Worm (Caenorhabditis elegans): ENCODE results near the gene lido-10.

Gene lido-10

ce11 chrII:2990089-2990488 lies 12.2 kb upstream of the lido-10 start:
- TF ChIP-seq unc-120 (tag; optimal IDR thresholded peaks at IDR 0.05; ENCODE audit: poor library complexity, severe bottlenecking): no peak
- peak; percentile 52 for TF ChIP-seq ham-2 (GFP tag; optimal IDR thresholded peaks at IDR 0.05)

ce11 chrII:2991555-2992083 lies 10.7 kb upstream of the lido-10 start, which contains the start of gene K08A2.2:
Gene K08A2.2 (plus strand): TSS chrII:2991605.
- TF ChIP-seq ham-2 (GFP tag; optimal IDR thresholded peaks at IDR 0.05) (no peak), tbx-8 (GFP tag; optimal IDR thresholded peaks at IDR 0.05) (no peak), ceh-43 (GFP tag; optimal IDR thresholded peaks at IDR 0.05) (no peak), sptf-1 (tag; optimal IDR thresholded peaks at IDR 0.05) (no peak), nhr-76 (tag; optimal IDR thresholded peaks at IDR 0.05) (no peak), mab-5 (tag; optimal IDR thresholded peaks at IDR 0.05) (no peak), sem-2 (GFP tag; optimal IDR thresholded peaks at IDR 0.05) (no peak), mep-1 (tag; optimal IDR thresholded peaks at IDR 0.05) (no peak), unc-62 (GFP tag; optimal IDR thresholded peaks at IDR 0.05) (no peak), lsy-2 (tag; optimal IDR thresholded peaks at IDR 0.05) (no peak), zip-8 (tag; optimal IDR thresholded peaks at IDR 0.05) (no peak), elt-1 (tag; optimal IDR thresholded peaks at IDR 0.05; ENCODE audit: borderline replicate concordance, insufficient read depth) (no peak), nhr-28 (tag; optimal IDR thresholded peaks at IDR 0.05) (no peak), blmp-1 (tag; optimal IDR thresholded peaks at IDR 0.05) (no peak), ces-1 (GFP tag; optimal IDR thresholded peaks at IDR 0.05) (no peak), lin-13 (tag; optimal IDR thresholded peaks at IDR 0.05) (no peak), drap-1 (GFP tag; optimal IDR thresholded peaks at IDR 0.05) (no peak), ztf-11 (tag; optimal IDR thresholded peaks at IDR 0.05) (no peak)

- TF ChIP-seq unc-39 (tag; optimal IDR thresholded peaks at IDR 0.05): no peak
- TF ChIP-seq flh-1 (GFP tag; optimal IDR thresholded peaks at IDR 0.05): no peak
- no peak for TF ChIP-seq mls-2 (tag; optimal IDR thresholded peaks at IDR 0.05)
- TF ChIP-seq ces-1 (GFP tag; optimal IDR thresholded peaks at IDR 0.05): no peak
- TF ChIP-seq ztf-11 (tag; optimal IDR thresholded peaks at IDR 0.05): no peak
- TF ChIP-seq elt-3 (tag; optimal IDR thresholded peaks at IDR 0.05): no peak
- no peak for TF ChIP-seq lsy-2 (tag; optimal IDR thresholded peaks at IDR 0.05)
- TF ChIP-seq snpc-4 (tag; optimal IDR thresholded peaks at IDR 0.05): no peak
- TF ChIP-seq mab-5 (tag; optimal IDR thresholded peaks at IDR 0.05): no peak
- TF ChIP-seq elt-1 (tag; optimal IDR thresholded peaks at IDR 0.05; ENCODE audit: borderline replicate concordance, insufficient read depth): no peak
- no peak for TF ChIP-seq hlh-1 (tag; optimal IDR thresholded peaks at IDR 0.05)
- TF ChIP-seq ceh-43 (GFP tag; optimal IDR thresholded peaks at IDR 0.05): no peak
- no peak for TF ChIP-seq ceh-39 (tag; optimal IDR thresholded peaks at IDR 0.05)
These were observed 10.0 kb upstream of the lido-10 start for ce11 chrII:2992300-2992699.

ce11 chrII:2994590-2995392 lies 7.5 kb upstream of the lido-10 start:
- no peak for TF ChIP-seq lsy-2 (tag; optimal IDR thresholded peaks at IDR 0.05)
- TF ChIP-seq ham-2 (GFP tag; optimal IDR thresholded peaks at IDR 0.05): no peak
- TF ChIP-seq lin-13 (tag; optimal IDR thresholded peaks at IDR 0.05): no peak
- peak; percentile 23 for TF ChIP-seq lin-32 (GFP tag; optimal IDR thresholded peaks at IDR 0.05)
- no peak for TF ChIP-seq snpc-4 (tag; optimal IDR thresholded peaks at IDR 0.05)
- no peak for TF ChIP-seq M03D4.4 (tag; optimal IDR thresholded peaks at IDR 0.05)
- TF ChIP-seq mls-2 (tag; optimal IDR thresholded peaks at IDR 0.05): no peak
- TF ChIP-seq nhr-12 (tag; optimal IDR thresholded peaks at IDR 0.05): no peak
- TF ChIP-seq tbx-8 (GFP tag; optimal IDR thresholded peaks at IDR 0.05): no peak
- TF ChIP-seq elt-3 (tag; optimal IDR thresholded peaks at IDR 0.05): no peak
- TF ChIP-seq zip-8 (tag; optimal IDR thresholded peaks at IDR 0.05): no peak
- peak; percentile 68 for TF ChIP-seq cnd-1 (tag; optimal IDR thresholded peaks at IDR 0.05)
- peak; percentile 2 for TF ChIP-seq ceh-39 (tag; optimal IDR thresholded peaks at IDR 0.05)
- TF ChIP-seq nhr-237 (tag; optimal IDR thresholded peaks at IDR 0.05): no peak
- no peak for TF ChIP-seq sptf-1 (tag; optimal IDR thresholded peaks at IDR 0.05)
- no peak for TF ChIP-seq mep-1 (tag; optimal IDR thresholded peaks at IDR 0.05)
- peak; percentile 99 for TF ChIP-seq hlh-1 (tag; optimal IDR thresholded peaks at IDR 0.05)
- no peak for TF ChIP-seq flh-1 (GFP tag; optimal IDR thresholded peaks at IDR 0.05)
- no peak for TF ChIP-seq bed-3 (GFP tag; optimal IDR thresholded peaks at IDR 0.05)
- TF ChIP-seq nhr-28 (tag; optimal IDR thresholded peaks at IDR 0.05): no peak
- no peak for TF ChIP-seq elt-1 (tag; optimal IDR thresholded peaks at IDR 0.05; ENCODE audit: borderline replicate concordance, insufficient read depth)
- TF ChIP-seq drap-1 (GFP tag; optimal IDR thresholded peaks at IDR 0.05): no peak
- peak; percentile 19 for TF ChIP-seq unc-120 (tag; optimal IDR thresholded peaks at IDR 0.05; ENCODE audit: poor library complexity, severe bottlenecking)
- peak; percentile 94 for TF ChIP-seq unc-62 (GFP tag; optimal IDR thresholded peaks at IDR 0.05)
- no peak for TF ChIP-seq ceh-43 (GFP tag; optimal IDR thresholded peaks at IDR 0.05)
- no peak for TF ChIP-seq blmp-1 (tag; optimal IDR thresholded peaks at IDR 0.05)
- TF ChIP-seq unc-39 (tag; optimal IDR thresholded peaks at IDR 0.05): peak; percentile 42
- TF ChIP-seq ztf-11 (tag; optimal IDR thresholded peaks at IDR 0.05): no peak
- peak; percentile 62 for TF ChIP-seq nhr-2 (tag; optimal IDR thresholded peaks at IDR 0.05)
- TF ChIP-seq pha-4 (tag; optimal IDR thresholded peaks at IDR 0.05): no peak
- TF ChIP-seq nhr-76 (tag; optimal IDR thresholded peaks at IDR 0.05): no peak
- peak; percentile 23 for TF ChIP-seq ces-1 (GFP tag; optimal IDR thresholded peaks at IDR 0.05)
- no peak for TF ChIP-seq sem-2 (GFP tag; optimal IDR thresholded peaks at IDR 0.05)
- TF ChIP-seq ceh-83 (GFP tag; optimal IDR thresholded peaks at IDR 0.05): no peak
- TF ChIP-seq mab-5 (tag; optimal IDR thresholded peaks at IDR 0.05): peak; percentile 98

Data from whole organism, mixed stage, embryonic.